Fruit fly (Drosophila melanogaster) whole organism, embryonic: ENCODE results near the gene fd96Cb.

Source experiments
- Aef1 ChIP-seq: fragments of 200-800 bp; sonication (Bioruptor generic); IDR thresholded peaks from 3 replicates; pipeline ENCODE4 v1.3.6; 2022; ENCODE audit warnings: missing biosample characterization, missing genetic modification characterization
- Atf-2 ChIP-seq: fragments of 200-800 bp; sonication (Bioruptor generic); optimal IDR thresholded peaks from 2 replicates; lab custom pipeline; 2016; ENCODE audit warnings: missing biosample characterization, missing genetic modification characterization
- Atf6 ChIP-seq: fragments of 200-800 bp; sonication (Bioruptor generic); IDR thresholded peaks from 2 replicates; pipeline ENCODE4 v1.3.6; 2022; ENCODE audit warnings: missing biosample characterization, missing genetic modification characterization
- Bgb ChIP-seq: fragments of 200-800 bp; sonication (Bioruptor generic); IDR thresholded peaks from 2 replicates; pipeline ENCODE4 v1.3.6; 2022; ENCODE audit warnings: missing biosample characterization, missing genetic modification characterization; ENCODE audit not compliant: partially characterized antibody
- BtbVII ChIP-seq: fragments of 200-800 bp; sonication (Bioruptor generic); optimal IDR thresholded peaks from 3 replicates; lab custom pipeline; 2017; ENCODE audit warnings: missing biosample characterization, mild to moderate bottlenecking, missing genetic modification characterization
- CG10267 ChIP-seq: fragments of 200-800 bp; sonication (Bioruptor generic); optimal IDR thresholded peaks from 2 replicates; lab custom pipeline; 2018; ENCODE audit warnings: missing biosample characterization, mild to moderate bottlenecking, missing genetic modification characterization, moderate library complexity
- CG11398 ChIP-seq: fragments of 200-800 bp; sonication (Bioruptor generic); optimal IDR thresholded peaks from 2 replicates; lab custom pipeline; 2016; ENCODE audit warnings: missing biosample characterization, missing genetic modification characterization
- CG12236 ChIP-seq: fragments of 200-800 bp; sonication (Bioruptor generic); optimal IDR thresholded peaks from 2 replicates; lab custom pipeline; 2016; ENCODE audit warnings: missing biosample characterization, missing genetic modification characterization
- CG13424 ChIP-seq: fragments of 200-800 bp; sonication (Bioruptor generic); optimal IDR thresholded peaks from 2 replicates; lab custom pipeline; 2019; ENCODE audit warnings: missing biosample characterization, mild to moderate bottlenecking, missing genetic modification characterization, moderate library complexity
- CG13775 ChIP-seq: fragments of 200-800 bp; sonication (Bioruptor generic); optimal IDR thresholded peaks from 3 replicates; lab custom pipeline; 2017; ENCODE audit warnings: missing biosample characterization, mild to moderate bottlenecking, missing genetic modification characterization
- CG14014 ChIP-seq: fragments of 200-800 bp; sonication (Bioruptor generic); IDR thresholded peaks from 2 replicates; pipeline ENCODE4 v1.3.6; 2022; ENCODE audit warnings: missing biosample characterization, missing genetic modification characterization
- CG15269 ChIP-seq: fragments of 200-800 bp; sonication (Bioruptor generic); optimal IDR thresholded peaks from 2 replicates; lab custom pipeline; 2018; ENCODE audit warnings: missing biosample characterization, mild to moderate bottlenecking, missing genetic modification characterization, moderate library complexity
- CG16813 ChIP-seq: fragments of 200-800 bp; sonication (Bioruptor generic); IDR thresholded peaks from 3 replicates; pipeline ENCODE4 v1.3.6; 2022; ENCODE audit warnings: missing biosample characterization, missing genetic modification characterization; ENCODE audit not compliant: partially characterized antibody
- CG17612 ChIP-seq: fragments of 200-800 bp; sonication (Bioruptor generic); IDR thresholded peaks from 2 replicates; pipeline ENCODE4 v1.3.6; 2022; ENCODE audit warnings: missing biosample characterization, missing genetic modification characterization
- CG17829 ChIP-seq: fragments of 200-800 bp; optimal IDR thresholded peaks from 2 replicates; lab custom pipeline; 2019; ENCODE audit warnings: missing biosample characterization, mild to moderate bottlenecking, missing genetic modification characterization, moderate library complexity
- CG18262 ChIP-seq: fragments of 200-800 bp; optimal IDR thresholded peaks from 3 replicates; lab custom pipeline; 2019; ENCODE audit warnings: missing biosample characterization, mild to moderate bottlenecking, missing genetic modification characterization, moderate library complexity
- CG30431 ChIP-seq: fragments of 200-800 bp; sonication (Bioruptor generic); optimal IDR thresholded peaks from 2 replicates; lab custom pipeline; 2017; ENCODE audit warnings: missing biosample characterization, missing genetic modification characterization
- CG6683 ChIP-seq: fragments of 200-800 bp; sonication (Bioruptor generic); optimal IDR thresholded peaks from 2 replicates; lab custom pipeline; 2017; ENCODE audit warnings: missing biosample characterization, mild to moderate bottlenecking, missing genetic modification characterization, missing genetic modification reagents
- CG6765 ChIP-seq: fragments of 200-800 bp; sonication (Bioruptor generic); optimal IDR thresholded peaks from 3 replicates; lab custom pipeline; 2017; ENCODE audit warnings: missing biosample characterization, mild to moderate bottlenecking, missing genetic modification characterization
- CG7372 ChIP-seq: fragments of 200-800 bp; sonication (Bioruptor generic); IDR thresholded peaks from 2 replicates; pipeline ENCODE4 v1.3.6; 2022; ENCODE audit warnings: missing biosample characterization, missing genetic modification characterization
- CG7987 ChIP-seq: fragments of 200-800 bp; sonication (Bioruptor generic); optimal IDR thresholded peaks from 2 replicates; lab custom pipeline; 2018; ENCODE audit warnings: missing biosample characterization, mild to moderate bottlenecking, missing genetic modification characterization, moderate library complexity
- CG9797 ChIP-seq: fragments of 200-800 bp; sonication (Bioruptor generic); optimal IDR thresholded peaks from 3 replicates; lab custom pipeline; 2018; ENCODE audit warnings: missing biosample characterization, mild to moderate bottlenecking, missing genetic modification characterization
- Camta ChIP-seq: fragments of 200-800 bp; sonication (Bioruptor generic); optimal IDR thresholded peaks from 2 replicates; lab custom pipeline; 2016; ENCODE audit warnings: missing biosample characterization, missing genetic modification characterization
- E2f1 ChIP-seq: fragments of 200-800 bp; sonication (Bioruptor generic); IDR thresholded peaks from 2 replicates; pipeline ENCODE4 v1.3.6; 2022; ENCODE audit warnings: missing biosample characterization, missing genetic modification characterization
- Fer3 ChIP-seq: fragments of 200-800 bp; sonication (Bioruptor generic); optimal IDR thresholded peaks from 2 replicates; lab custom pipeline; 2018; ENCODE audit warnings: missing biosample characterization, mild to moderate bottlenecking, missing genetic modification characterization, moderate library complexity
- GATAe ChIP-seq: fragments of 200-800 bp; sonication (Bioruptor generic); conservative IDR thresholded peaks from 2 replicates; pipeline ENCODE4 v1.3.6; 2022; ENCODE audit warnings: missing biosample characterization, missing genetic modification characterization
- HLH3B ChIP-seq: fragments of 200-800 bp; sonication (Bioruptor generic); IDR thresholded peaks from 2 replicates; pipeline ENCODE4 v1.3.6; 2022; ENCODE audit warnings: missing biosample characterization, missing genetic modification characterization
- Hr51 ChIP-seq, 2 experiments: fragments of 200-800 bp; sonication (Bioruptor generic); optimal IDR thresholded peaks; 2 replicates in 1 of 2; 3 replicates in 1 of 2; lab custom pipeline; 2016 to 2018; ENCODE audit warnings: missing biosample characterization in 2 of 2, missing genetic modification characterization in 2 of 2, mild to moderate bottlenecking in 1 of 2, moderate library complexity in 1 of 2
- Myb ChIP-seq: fragments of 200-800 bp; sonication (Bioruptor generic); optimal IDR thresholded peaks from 2 replicates; lab custom pipeline; 2016; ENCODE audit warnings: missing biosample characterization, missing genetic modification characterization
- Nf-YB ChIP-seq: fragments of 200-800 bp; sonication (Bioruptor generic); optimal IDR thresholded peaks from 3 replicates; lab custom pipeline; 2019; ENCODE audit warnings: missing biosample characterization, mild to moderate bottlenecking, missing genetic modification characterization, moderate library complexity
- PHDP ChIP-seq: fragments of 200-800 bp; sonication (Bioruptor generic); optimal IDR thresholded peaks from 3 replicates; lab custom pipeline; 2018; ENCODE audit warnings: missing biosample characterization, mild to moderate bottlenecking, missing genetic modification characterization, moderate library complexity
- Poxn ChIP-seq: fragments of 200-800 bp; sonication (Bioruptor generic); IDR thresholded peaks from 2 replicates; pipeline ENCODE4 v1.3.6; 2022; ENCODE audit warnings: missing biosample characterization, missing genetic modification characterization
- Ravus ChIP-seq: fragments of 200-800 bp; sonication (Bioruptor generic); IDR thresholded peaks from 2 replicates; pipeline ENCODE4 v1.3.6; 2022; ENCODE audit warnings: missing biosample characterization, missing genetic modification characterization
- Sry-β ChIP-seq: fragments of 200-800 bp; sonication (Bioruptor generic); optimal IDR thresholded peaks from 2 replicates; lab custom pipeline; 2018; ENCODE audit warnings: missing biosample characterization, mild to moderate bottlenecking, missing genetic modification characterization, moderate library complexity
- ab ChIP-seq: fragments of 200-800 bp; sonication (Bioruptor generic); optimal IDR thresholded peaks from 2 replicates; lab custom pipeline; 2016; ENCODE audit warnings: missing biosample characterization, missing genetic modification characterization
- al ChIP-seq: fragments of 200-800 bp; sonication (Bioruptor generic); IDR thresholded peaks from 2 replicates; pipeline ENCODE4 v1.3.6; 2022; ENCODE audit warnings: missing biosample characterization, missing genetic modification characterization
- cato ChIP-seq: fragments of 200-800 bp; sonication (Bioruptor generic); optimal IDR thresholded peaks from 2 replicates; lab custom pipeline; 2016; ENCODE audit warnings: missing biosample characterization, missing genetic modification characterization, borderline replicate concordance
- chm ChIP-seq: fragments of 200-800 bp; sonication (Bioruptor generic); IDR thresholded peaks from 2 replicates; pipeline ENCODE4 v1.3.6; 2022; ENCODE audit warnings: missing biosample characterization, missing genetic modification characterization
- fru ChIP-seq: fragments of >200 bp; optimal IDR thresholded peaks from 2 replicates; lab custom pipeline; 2017
- gcm2 ChIP-seq: fragments of 200-800 bp; sonication (Bioruptor generic); optimal IDR thresholded peaks from 2 replicates; lab custom pipeline; 2016; ENCODE audit warnings: missing biosample characterization, missing genetic modification characterization
- ham ChIP-seq: fragments of 200-800 bp; sonication (Bioruptor generic); IDR thresholded peaks from 2 replicates; pipeline ENCODE4 v1.3.6; 2022; ENCODE audit warnings: missing biosample characterization, missing genetic modification characterization
- lbe ChIP-seq: fragments of 200-800 bp; sonication (Bioruptor generic); optimal IDR thresholded peaks from 2 replicates; lab custom pipeline; 2016; ENCODE audit warnings: missing biosample characterization, mild to moderate bottlenecking, missing genetic modification characterization
- lmd ChIP-seq: fragments of 200-800 bp; sonication (Bioruptor generic); IDR thresholded peaks from 2 replicates; pipeline ENCODE4 v1.3.6; 2022; ENCODE audit warnings: missing biosample characterization, missing genetic modification characterization
- nerfin-2 ChIP-seq: fragments of 200-800 bp; sonication (Bioruptor generic); IDR thresholded peaks from 2 replicates; pipeline ENCODE4 v1.3.6; 2022; ENCODE audit warnings: missing biosample characterization, missing genetic modification characterization; ENCODE audit not compliant: partially characterized antibody
- oc ChIP-seq: fragments of 200-800 bp; sonication (Bioruptor generic); optimal IDR thresholded peaks from 2 replicates; lab custom pipeline; 2018; ENCODE audit warnings: missing biosample characterization, mild to moderate bottlenecking, missing genetic modification characterization, moderate library complexity
- otp ChIP-seq: fragments of 200-800 bp; sonication (Bioruptor generic); IDR thresholded peaks from 3 replicates; pipeline ENCODE4, ENCODE4 v1.3.6; 2022; ENCODE audit warnings: missing biosample characterization, missing genetic modification characterization
- pros ChIP-seq: fragments of 200-800 bp; sonication (Bioruptor generic); optimal IDR thresholded peaks from 3 replicates; lab custom pipeline; 2019; ENCODE audit warnings: missing biosample characterization, mild to moderate bottlenecking, missing genetic modification characterization, moderate library complexity
- pum ChIP-seq: fragments of 200-800 bp; sonication (Bioruptor generic); optimal IDR thresholded peaks from 2 replicates; lab custom pipeline; 2016; ENCODE audit warnings: missing biosample characterization, missing genetic modification characterization
- tap ChIP-seq: fragments of 200-800 bp; optimal IDR thresholded peaks from 3 replicates; lab custom pipeline; 2019; ENCODE audit warnings: missing biosample characterization, mild to moderate bottlenecking, missing genetic modification characterization, moderate library complexity
- trem ChIP-seq: fragments of 200-800 bp; optimal IDR thresholded peaks from 3 replicates; lab custom pipeline; 2019; ENCODE audit warnings: missing biosample characterization, mild to moderate bottlenecking, missing genetic modification characterization, moderate library complexity
- vfl ChIP-seq: fragments of 200-800 bp; sonication (Bioruptor generic); optimal IDR thresholded peaks from 2 replicates; lab custom pipeline; 2016; ENCODE audit warnings: missing biosample characterization, missing genetic modification characterization
- z ChIP-seq: fragments of 200-800 bp; sonication (Bioruptor generic); IDR thresholded peaks from 3 replicates; pipeline ENCODE4 v1.3.6; 2022; ENCODE audit warnings: missing biosample characterization, missing genetic modification characterization

The fd96Cb gene

DNA sequence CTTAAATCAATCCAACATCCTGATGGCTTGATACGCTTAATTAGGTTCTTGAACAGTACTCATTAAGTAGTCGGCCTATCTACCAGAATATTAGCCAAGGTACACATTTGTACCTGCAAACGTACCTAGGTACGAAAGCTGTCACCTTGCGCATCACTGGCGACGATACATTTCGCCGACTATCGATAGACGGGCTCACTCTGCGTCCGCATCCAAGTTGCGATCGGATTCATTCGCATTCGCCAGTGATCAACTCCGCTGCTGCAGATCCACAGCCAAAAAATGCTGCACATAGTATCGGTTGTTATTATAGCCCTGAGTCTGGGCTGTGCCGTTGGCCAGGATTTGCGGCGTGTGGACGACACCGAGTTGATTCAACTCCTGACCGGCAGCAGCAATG is 47.3 kb upstream of the fd96Cb start, which contains the start of gene CG11790 (continued):
- no peak for TF ChIP-seq pros (GFP tag; lab: Kevin White, UChicago)
- TF ChIP-seq Poxn (GFP tag; lab: Robert Waterston, UW): no peak
- TF ChIP-seq nerfin-2 (GFP tag; lab: Robert Waterston, UW): peak; percentile 59
- no peak for TF ChIP-seq Atf-2
- no peak for TF ChIP-seq CG11398 (GFP tag; lab: Kevin White, UChicago)
- no peak for TF ChIP-seq Camta
- TF ChIP-seq CG18262 (tag; lab: Kevin White, UChicago): no peak
- no peak for TF ChIP-seq CG30431 (GFP tag; lab: Kevin White, UChicago)
- no peak for TF ChIP-seq Aef1 (GFP tag; lab: Robert Waterston, UW)
- TF ChIP-seq z (GFP tag; lab: Robert Waterston, UW): no peak
- TF ChIP-seq CG16813 (GFP tag; lab: Robert Waterston, UW): peak; percentile 66
- TF ChIP-seq CG15269 (tag; lab: Kevin White, UChicago): no peak
- TF ChIP-seq CG7372 (GFP tag; lab: Robert Waterston, UW): no peak
- no peak for TF ChIP-seq CG17612 (GFP tag; lab: Robert Waterston, UW)
- TF ChIP-seq lbe (GFP tag; lab: Kevin White, UChicago): peak; percentile 2
- peak; percentile 7 for TF ChIP-seq CG17829 (tag; lab: Kevin White, UChicago)
- peak; percentile 4 for TF ChIP-seq PHDP (tag; lab: Kevin White, UChicago)
- TF ChIP-seq BtbVII (GFP tag; lab: Kevin White, UChicago): no peak
- TF ChIP-seq chm (GFP tag; lab: Robert Waterston, UW): no peak
- TF ChIP-seq ham (GFP tag; lab: Robert Waterston, UW): no peak
- TF ChIP-seq lmd (GFP tag; lab: Robert Waterston, UW): no peak
- no peak for TF ChIP-seq Hr51 (GFP tag; optimal IDR thresholded peaks at IDR 0.05; lab: Kevin White, UChicago)
- 0 out of 2 replicates have a peak, but pooled peaks have one; percentile 26 for TF ChIP-seq CG14014 (GFP tag; lab: Robert Waterston, UW)
- TF ChIP-seq tap: no peak
- TF ChIP-seq CG12236 (GFP tag; lab: Kevin White, UChicago): no peak
- TF ChIP-seq CG6683 (GFP tag; lab: Kevin White, UChicago): no peak
- peak; percentile 87 for TF ChIP-seq Bgb (GFP tag; lab: Robert Waterston, UW)
- no peak for TF ChIP-seq vfl (GFP tag; lab: Kevin White, UChicago)
- TF ChIP-seq Myb (GFP tag; lab: Kevin White, UChicago): peak; percentile 11
- TF ChIP-seq CG13424 (tag; lab: Kevin White, UChicago): no peak
- peak; percentile 88 for TF ChIP-seq Sry-β
- no peak for TF ChIP-seq gcm2 (GFP tag; lab: Kevin White, UChicago)
- no peak for TF ChIP-seq HLH3B (GFP tag; lab: Robert Waterston, UW)
- TF ChIP-seq cato (GFP tag; lab: Kevin White, UChicago): no peak
- no peak for TF ChIP-seq CG13775
- TF ChIP-seq trem (tag; lab: Kevin White, UChicago): no peak
- TF ChIP-seq GATAe (GFP tag; lab: Robert Waterston, UW): no peak
- no peak for TF ChIP-seq Fer3 (tag; lab: Kevin White, UChicago)
- no peak for TF ChIP-seq pum (GFP tag; lab: Kevin White, UChicago)
- TF ChIP-seq ab: no peak
- TF ChIP-seq CG10267 (tag; lab: Kevin White, UChicago): no peak
- no peak for TF ChIP-seq CG7987 (GFP tag; lab: Kevin White, UChicago)
- TF ChIP-seq Ravus: no peak
- TF ChIP-seq CG6765 (GFP tag; lab: Kevin White, UChicago): no peak
- no peak for TF ChIP-seq E2f1 (GFP tag; lab: Robert Waterston, UW)
- TF ChIP-seq Atf6: no peak
- no peak for TF ChIP-seq otp (GFP tag; lab: Robert Waterston, UW)
- TF ChIP-seq al (GFP tag; lab: Robert Waterston, UW): no peak
- TF ChIP-seq CG9797 (GFP tag; lab: Kevin White, UChicago): no peak
- no peak for TF ChIP-seq Nf-YB (GFP tag; lab: Kevin White, UChicago)
- no peak for TF ChIP-seq oc (tag; lab: Kevin White, UChicago)
- no peak for TF ChIP-seq fru (lab: Kevin White, UChicago)
